Worm (Caenorhabditis elegans): Measurements from ENCODE around the gene let-19.
A peak's percentile ranks its signal among the peaks of the same experiment; 100 is the strongest.

The let-19 gene

DNA sequence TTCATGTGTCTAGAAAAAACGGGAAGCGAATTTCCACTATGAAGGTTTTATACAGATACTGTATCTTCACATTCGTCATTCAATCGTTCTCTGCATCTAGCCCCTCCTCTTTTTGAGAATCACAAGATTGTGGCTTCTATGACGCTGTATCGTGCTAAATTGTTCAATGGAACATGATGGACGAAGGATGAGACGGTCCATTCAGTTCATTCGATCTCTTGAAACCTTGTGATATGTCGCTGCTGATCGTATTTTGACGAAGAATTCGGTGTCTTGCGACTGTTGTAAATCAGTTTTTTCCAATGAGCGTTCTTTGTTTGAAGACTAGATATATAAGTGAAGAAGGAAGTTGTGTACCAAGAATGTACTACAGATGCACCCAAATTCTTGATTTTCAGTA lies 42.9 kb downstream of the let-19 start (continued):
- TF ChIP-seq unc-62 (GFP tag; optimal IDR thresholded peaks at IDR 0.05 in 1 of 2) = peak in 1 of 2 experiments; percentile 100
- no peak for TF ChIP-seq unc-62 (tag; optimal IDR thresholded peaks at IDR 0.05)
- peak; percentile 88 for TF ChIP-seq hlh-11 (tag; optimal IDR thresholded peaks at IDR 0.05)
- TF ChIP-seq mdl-1 (tag; optimal IDR thresholded peaks at IDR 0.05) = peak in 1 of 2 experiments; percentile 79
- peak; percentile 90 for TF ChIP-seq nhr-28 (tag; optimal IDR thresholded peaks at IDR 0.05)

- TF ChIP-seq sdz-12 (GFP tag; optimal IDR thresholded peaks at IDR 0.05) = no peak
- no peak for TF ChIP-seq ceh-28 (tag; optimal IDR thresholded peaks at IDR 0.05)
- no peak for TF ChIP-seq ama-1 (optimal IDR thresholded peaks at IDR 0.05)
- TF ChIP-seq nhr-28 (tag; optimal IDR thresholded peaks at IDR 0.05) = peak; percentile 94
- no peak for TF ChIP-seq zip-11 (GFP tag; IDR thresholded peaks at IDR 0.05)
- TF ChIP-seq gei-8 (GFP tag; optimal IDR thresholded peaks at IDR 0.05) = no peak
- peak; percentile 99 for TF ChIP-seq aha-1 (tag)
Observed at ce11 chrII:8814231-8814630, 43.5 kb downstream of the let-19 start.

- peak; percentile 10; the same call in 1 of the 2 replicates for TF ChIP-seq mdt-29 (GFP tag; IDR thresholded peaks at IDR 0.05)
- TF ChIP-seq arid-1 (GFP tag; conservative IDR thresholded peaks at IDR 0.05) = 0 out of 2 replicates have a peak, but pooled peaks have one; percentile 21
- TF ChIP-seq ceh-20 (GFP tag; IDR thresholded peaks at IDR 0.05) = 0 out of 2 replicates have a peak, but pooled peaks have one; percentile 37
- no peak for TF ChIP-seq snpc-4 (tag; optimal IDR thresholded peaks at IDR 0.05)
- no peak for TF ChIP-seq daf-16 (GFP tag; optimal IDR thresholded peaks at IDR 0.05)
- TF ChIP-seq daf-16 (tag; optimal IDR thresholded peaks at IDR 0.05) = no peak
- TF ChIP-seq zfp-3 (GFP tag; conservative IDR thresholded peaks at IDR 0.05) = peak; percentile 88
- TF ChIP-seq T20F7.1 (GFP tag; optimal IDR thresholded peaks at IDR 0.05) = peak; percentile 50
- peak; percentile 11 for TF ChIP-seq duxl-1 (tag; optimal IDR thresholded peaks at IDR 0.05; ENCODE audit: poor library complexity)
- TF ChIP-seq lim-7 (GFP tag; IDR thresholded peaks at IDR 0.05) = no peak
- no peak for TF ChIP-seq mxl-2 (GFP tag; conservative IDR thresholded peaks at IDR 0.05)
- TF ChIP-seq lir-3 (tag; optimal IDR thresholded peaks at IDR 0.05) = no peak
- no peak for TF ChIP-seq F44E2.7 (GFP tag; IDR thresholded peaks at IDR 0.05)
- peak; percentile 16 for TF ChIP-seq dve-1 (tag; optimal IDR thresholded peaks at IDR 0.05; ENCODE audit: insufficient read depth)
- TF ChIP-seq lin-29 (GFP tag; IDR thresholded peaks at IDR 0.05) = no peak
- TF ChIP-seq nhr-28 (tag; optimal IDR thresholded peaks at IDR 0.05) = peak; percentile 18
- no peak for TF ChIP-seq vab-7 (GFP tag; IDR thresholded peaks at IDR 0.05)
- peak; percentile 52 for TF ChIP-seq mep-1 (tag; optimal IDR thresholded peaks at IDR 0.05)
Observed at ce11 chrII:8817225-8817624, 46.5 kb downstream of the let-19 start.

DNA sequence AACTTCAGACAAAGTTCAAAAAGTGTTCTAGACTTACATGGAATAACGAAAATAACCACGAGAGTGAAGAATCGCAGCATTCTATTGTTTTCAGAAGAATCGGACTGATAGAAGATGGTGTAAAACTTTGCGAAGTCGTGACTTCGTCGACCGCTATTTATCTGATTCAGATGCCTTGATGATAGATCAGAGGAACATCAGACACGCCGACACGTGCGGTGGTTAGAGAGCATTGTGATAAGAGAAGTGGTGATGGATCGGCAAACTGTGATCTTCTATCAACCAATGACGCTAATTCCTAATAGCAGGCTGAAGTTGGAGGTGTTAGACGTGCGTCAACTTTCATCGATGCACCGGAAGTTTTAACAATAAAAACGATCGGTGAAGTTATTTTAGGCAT lies 47.5 kb downstream of the let-19 start:
- no peak for TF ChIP-seq ztf-7 (tag; optimal IDR thresholded peaks at IDR 0.05)
- TF ChIP-seq pqm-1 (tag; optimal IDR thresholded peaks at IDR 0.05) = no peak
- peak; percentile 14 for TF ChIP-seq nhr-102 (tag; optimal IDR thresholded peaks at IDR 0.05)
- peak; percentile 39; the same call in 1 of the 2 replicates for TF ChIP-seq lin-1 (GFP tag; IDR thresholded peaks at IDR 0.05)
- peak; percentile 39 for TF ChIP-seq dmd-6 (GFP tag; IDR thresholded peaks at IDR 0.05)
- TF ChIP-seq nhr-76 (tag; optimal IDR thresholded peaks at IDR 0.05) = no peak
- TF ChIP-seq sdz-12 (GFP tag; optimal IDR thresholded peaks at IDR 0.05) = no peak
- no peak for TF ChIP-seq php-3 (GFP tag; IDR thresholded peaks at IDR 0.05)
- peak; percentile 77 for TF ChIP-seq hlh-30 (tag; optimal IDR thresholded peaks at IDR 0.05; ENCODE audit: insufficient read depth)
- TF ChIP-seq fos-1 (tag; optimal IDR thresholded peaks at IDR 0.05) = no peak
- peak; percentile 31 for TF ChIP-seq mep-1 (tag; optimal IDR thresholded peaks at IDR 0.05)
- no peak for TF ChIP-seq daf-19 (GFP tag; conservative IDR thresholded peaks at IDR 0.05)
- no peak for TF ChIP-seq D1046.2 (GFP tag; IDR thresholded peaks at IDR 0.05)
- TF ChIP-seq mdl-1 (tag; optimal IDR thresholded peaks at IDR 0.05) = peak in 1 of 2 experiments; percentile 78
- peak; percentile 25 for TF ChIP-seq gei-8 (GFP tag; optimal IDR thresholded peaks at IDR 0.05)
- TF ChIP-seq lin-39 (tag; optimal IDR thresholded peaks at IDR 0.05) = no peak
- no peak for TF ChIP-seq tag-97 (GFP tag; IDR thresholded peaks at IDR 0.05)
- peak; percentile 95 for TF ChIP-seq nhr-48 (tag; optimal IDR thresholded peaks at IDR 0.05)
- peak; percentile 4 for TF ChIP-seq ama-1 (optimal IDR thresholded peaks at IDR 0.05)
- no peak for TF ChIP-seq nhr-42 (GFP tag; IDR thresholded peaks at IDR 0.05)
- TF ChIP-seq ctbp-1 (GFP tag; IDR thresholded peaks at IDR 0.05) = no peak
- TF ChIP-seq zip-11 (GFP tag; IDR thresholded peaks at IDR 0.05) = no peak
- TF ChIP-seq aha-1 (tag) = peak; percentile 92
- peak; percentile 62 for TF ChIP-seq hlh-11 (tag; optimal IDR thresholded peaks at IDR 0.05)
- no peak for TF ChIP-seq nhr-6 (tag; optimal IDR thresholded peaks at IDR 0.05)
- TF ChIP-seq snpc-4 (tag; optimal IDR thresholded peaks at IDR 0.05) = no peak
- no peak for TF ChIP-seq ZK546.5 (tag; optimal IDR thresholded peaks at IDR 0.05)

All from whole organism, L4 larva.